Fruit fly (Drosophila melanogaster): Measurements from ENCODE around the gene Tmtc2.

Gene Tmtc2

DNA sequence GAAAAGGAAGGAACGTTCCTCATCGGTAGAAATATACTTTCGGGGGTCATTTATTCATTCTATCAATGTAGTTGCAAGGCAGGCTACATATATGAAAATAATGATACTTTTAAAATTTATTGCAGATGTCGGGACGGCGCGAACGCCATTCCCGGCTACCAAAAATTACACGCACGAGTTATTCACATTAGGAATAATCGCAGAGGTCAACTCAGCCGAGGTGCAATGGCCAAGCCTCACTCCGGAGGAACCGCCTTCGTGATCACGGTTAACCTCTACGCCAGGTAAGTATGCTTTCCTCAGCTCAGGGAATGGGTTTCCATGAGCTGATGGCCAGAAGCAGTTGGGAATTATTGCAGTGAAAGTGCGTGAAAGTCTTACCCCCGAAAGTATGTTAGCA lies 21.2 kb upstream of the Tmtc2 start:
- TF ChIP-seq cyc (GFP tag; optimal IDR thresholded peaks at IDR 0.05) (peak; percentile 3), Eip78C (GFP tag) (peak; percentile 22), svp (GFP tag) (peak; percentile 94), CG31627 (GFP tag; optimal IDR thresholded peaks at IDR 0.05) (peak; percentile 20), CG6163 (GFP tag; IDR thresholded peaks at IDR 0.05) (peak; percentile 8; the same call in 1 of the 3 replicates), Met (GFP tag; optimal IDR thresholded peaks at IDR 0.05) (peak; percentile 6), topi (GFP tag; optimal IDR thresholded peaks at IDR 0.05) (peak; percentile 9), lz (GFP tag; optimal IDR thresholded peaks at IDR 0.05) (peak; percentile 15), esn (GFP tag; optimal IDR thresholded peaks at IDR 0.05) (peak; percentile 36)

dm6 chr2L:903748-904147 lies 18.8 kb upstream of the Tmtc2 start:
- TF ChIP-seq svp (GFP tag) (no peak), Ets21C (GFP tag; optimal IDR thresholded peaks at IDR 0.05) (no peak), CG8119 (GFP tag; IDR thresholded peaks at IDR 0.05) (no peak), CG34406 (GFP tag; optimal IDR thresholded peaks at IDR 0.05) (no peak), OdsH (GFP tag; optimal IDR thresholded peaks at IDR 0.05) (no peak), CG7368 (GFP tag; optimal IDR thresholded peaks at IDR 0.05) (no peak), Hr38 (GFP tag; optimal IDR thresholded peaks at IDR 0.05) (no peak), fd85E (GFP tag; optimal IDR thresholded peaks at IDR 0.05) (no peak), CG6808 (GFP tag; optimal IDR thresholded peaks at IDR 0.05) (no peak)

DNA sequence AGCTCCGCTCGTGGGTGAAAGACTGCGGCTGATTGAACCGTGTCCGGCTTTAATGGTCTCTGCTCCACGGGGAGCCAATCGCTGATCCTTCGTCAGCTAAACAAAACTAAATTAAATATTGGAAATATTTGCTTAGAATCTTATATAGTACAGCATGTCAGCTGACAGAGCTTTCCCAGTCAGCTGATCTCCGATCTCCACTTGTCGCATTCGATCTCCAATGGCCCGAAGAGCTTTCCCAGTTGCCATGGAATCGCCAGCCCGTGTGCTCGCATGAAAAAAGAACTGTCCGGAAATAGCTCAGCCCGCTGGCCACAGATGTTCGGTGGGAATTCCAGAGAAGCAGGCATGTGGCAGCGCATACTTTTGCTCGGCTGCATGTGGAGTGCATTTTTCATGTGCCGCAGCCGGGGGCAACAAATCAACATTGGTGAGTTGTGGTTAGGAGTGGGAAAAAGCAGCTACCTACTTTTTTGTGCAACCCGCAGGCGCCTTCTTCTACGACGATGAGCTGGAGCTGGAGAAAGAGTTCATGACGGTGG lies 8.7 kb upstream of the Tmtc2 start, which contains the start of gene GluRIIC:
Gene GluRIIC, plus strand, starts transcription at position 237 of the 542 bp plus-strand sequence.
- no peak for TF ChIP-seq CG6808 (GFP tag; optimal IDR thresholded peaks at IDR 0.05)
- no peak for TF ChIP-seq CG15336 (GFP tag; IDR thresholded peaks at IDR 0.05)
- TF ChIP-seq Blimp-1 (GFP tag; optimal IDR thresholded peaks at IDR 0.05): no peak
- no peak for TF ChIP-seq CG3032 (tag; optimal IDR thresholded peaks at IDR 0.05)
- TF ChIP-seq CG9139 (GFP tag; optimal IDR thresholded peaks at IDR 0.05): no peak
- no peak for TF ChIP-seq CG31627 (GFP tag; optimal IDR thresholded peaks at IDR 0.05)
- TF ChIP-seq achi (GFP tag; optimal IDR thresholded peaks at IDR 0.05): no peak
- no peak for TF ChIP-seq OdsH (GFP tag; optimal IDR thresholded peaks at IDR 0.05)
- TF ChIP-seq CG6276 (GFP tag; optimal IDR thresholded peaks at IDR 0.05): no peak
- TF ChIP-seq spab (GFP tag; optimal IDR thresholded peaks at IDR 0.05): no peak
- TF ChIP-seq CG32006 (GFP tag; optimal IDR thresholded peaks at IDR 0.05): no peak
- no peak for TF ChIP-seq Eip75B (GFP tag; optimal IDR thresholded peaks at IDR 0.05)
- TF ChIP-seq CG4318 (GFP tag; optimal IDR thresholded peaks at IDR 0.05): no peak
- no peak for TF ChIP-seq cyc (GFP tag; optimal IDR thresholded peaks at IDR 0.05)
- no peak for TF ChIP-seq CG8632 (GFP tag; optimal IDR thresholded peaks at IDR 0.05)
- TF ChIP-seq fd85E (GFP tag; optimal IDR thresholded peaks at IDR 0.05): no peak
- TF ChIP-seq CG10669 (GFP tag; optimal IDR thresholded peaks at IDR 0.05): no peak
- no peak for TF ChIP-seq ss (GFP tag; optimal IDR thresholded peaks at IDR 0.05)
- no peak for TF ChIP-seq vri (GFP tag; optimal IDR thresholded peaks at IDR 0.05)
- no peak for TF ChIP-seq Eip93F (GFP tag; optimal IDR thresholded peaks at IDR 0.05)

DNA sequence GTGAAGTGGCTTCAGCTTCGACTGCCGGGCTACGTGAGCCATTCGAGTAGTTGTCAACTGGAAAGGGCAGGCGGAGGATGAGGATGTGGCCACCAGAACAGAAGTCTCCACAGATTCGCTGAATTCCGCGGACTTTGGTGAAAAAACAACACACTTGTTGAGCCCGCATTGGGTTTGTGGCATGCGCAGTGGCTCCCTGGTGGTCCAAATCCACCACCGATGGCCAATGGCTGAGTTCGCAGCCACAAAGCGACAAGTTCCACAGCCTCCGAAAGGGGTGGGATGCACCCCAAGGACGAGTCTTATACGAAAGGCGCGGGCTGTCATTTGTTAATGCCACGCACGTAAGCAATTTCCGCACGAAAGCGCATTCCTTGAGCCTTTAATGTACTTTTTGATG lies 3.9 kb upstream of the Tmtc2 start:
- TF ChIP-seq Lpt (GFP tag; optimal IDR thresholded peaks at IDR 0.05) (no peak), topi (GFP tag; optimal IDR thresholded peaks at IDR 0.05) (no peak)

DNA sequence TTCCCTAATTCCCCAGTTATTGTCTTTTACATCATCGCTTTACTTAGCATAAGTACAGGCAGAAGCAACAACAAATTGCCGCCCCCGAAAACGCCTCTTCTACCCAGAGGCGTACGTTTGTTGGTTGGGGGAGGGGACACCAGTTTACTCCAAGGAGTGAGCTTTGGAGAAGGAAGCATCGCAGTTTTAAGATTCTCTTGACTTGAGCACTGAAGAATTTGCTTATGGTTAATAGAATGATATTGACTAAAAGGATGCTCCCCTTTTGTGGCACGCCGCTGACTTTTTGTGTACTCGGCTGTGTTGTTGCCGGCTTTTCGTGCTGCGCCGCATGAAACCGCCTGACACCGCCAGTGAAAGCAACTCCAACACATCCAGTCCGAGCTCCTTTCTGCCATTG lies 14.3 kb downstream of the Tmtc2 start:
- TF ChIP-seq lz (GFP tag; optimal IDR thresholded peaks at IDR 0.05) (peak; percentile 3), CG8119 (GFP tag; IDR thresholded peaks at IDR 0.05) (no peak), OdsH (GFP tag; optimal IDR thresholded peaks at IDR 0.05) (no peak), svp (GFP tag) (peak; percentile 63), topi (GFP tag; optimal IDR thresholded peaks at IDR 0.05) (peak; percentile 24), CG11294 (GFP tag; IDR thresholded peaks at IDR 0.05) (no peak), fkh (GFP tag; optimal IDR thresholded peaks at IDR 0.05) (no peak), Hr39 (GFP tag; optimal IDR thresholded peaks at IDR 0.05) (peak; percentile 40), dsx (GFP tag; optimal IDR thresholded peaks at IDR 0.05; ENCODE audit: poor library complexity, severe bottlenecking) (no peak), cyc (GFP tag; optimal IDR thresholded peaks at IDR 0.05) (peak; percentile 45), Ets21C (GFP tag; optimal IDR thresholded peaks at IDR 0.05) (no peak), spab (GFP tag; optimal IDR thresholded peaks at IDR 0.05) (no peak), Blimp-1 (GFP tag; optimal IDR thresholded peaks at IDR 0.05) (no peak), CG8632 (GFP tag; optimal IDR thresholded peaks at IDR 0.05) (no peak), Eip78C (GFP tag) (peak; percentile 48), CG6276 (GFP tag; optimal IDR thresholded peaks at IDR 0.05) (no peak), Sox102F (GFP tag; optimal IDR thresholded peaks at IDR 0.05) (no peak), CG11902 (GFP tag; optimal IDR thresholded peaks at IDR 0.05) (no peak), fd59A (GFP tag; optimal IDR thresholded peaks at IDR 0.05) (no peak), CG6792 (GFP tag; optimal IDR thresholded peaks at IDR 0.05) (no peak), CG10631 (GFP tag; optimal IDR thresholded peaks at IDR 0.05) (no peak), CG11762 (GFP tag; optimal IDR thresholded peaks at IDR 0.05; ENCODE audit: insufficient read depth) (no peak)

Measured in whole organism, prepupa.